Fruit fly (Drosophila melanogaster): ENCODE data around the gene bru1.

The bru1 gene

DNA sequence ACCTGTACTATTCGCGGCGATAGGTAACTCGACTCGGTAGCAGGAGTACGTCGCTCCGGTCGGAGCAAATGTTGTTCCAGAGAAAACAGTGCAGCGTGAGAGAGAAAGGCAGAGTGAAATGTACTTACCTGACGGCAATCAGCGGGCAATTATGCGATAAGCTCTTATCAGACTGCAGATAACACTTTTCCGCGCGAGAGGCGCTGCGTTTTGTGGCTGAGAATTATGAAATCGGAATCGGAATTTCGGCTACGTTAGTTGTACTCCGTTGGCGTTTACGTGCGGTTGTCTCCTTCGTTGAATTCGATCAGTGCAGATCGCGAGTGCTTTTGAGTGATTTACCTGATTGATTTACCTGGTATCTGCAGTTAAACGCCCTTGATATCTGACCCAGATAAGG lies 173.1 kb downstream of the bru1 start (continued):
- TF ChIP-seq exex (tag; optimal IDR thresholded peaks at IDR 0.05), result peak; percentile 99
- peak; percentile 35; the same call in 1 of the 2 replicates for TF ChIP-seq sens-2 (GFP tag; IDR thresholded peaks at IDR 0.05)
- TF ChIP-seq Jarid2 (GFP tag; optimal IDR thresholded peaks at IDR 0.05), result peak; percentile 53
- peak; percentile 84 for TF ChIP-seq mirr (GFP tag; optimal IDR thresholded peaks at IDR 0.05)
- 0 out of 3 replicates have a peak, but pooled peaks have one; percentile 55 for TF ChIP-seq z (GFP tag; IDR thresholded peaks at IDR 0.05)
- TF ChIP-seq CG9215 (GFP tag; IDR thresholded peaks at IDR 0.05), result no peak
- no peak for TF ChIP-seq CG11085 (GFP tag; IDR thresholded peaks at IDR 0.05)
- TF ChIP-seq Pdp1 (GFP tag; optimal IDR thresholded peaks at IDR 0.05), result peak in 1 of 2 experiments; percentile 64
- TF ChIP-seq Trl (optimal IDR thresholded peaks at IDR 0.05), result peak in 1 of 2 experiments; percentile 38
- no peak for TF ChIP-seq Trl (GFP tag; optimal IDR thresholded peaks at IDR 0.05)
- TF ChIP-seq CG10543 (GFP tag; optimal IDR thresholded peaks at IDR 0.05), result peak; percentile 17

DNA sequence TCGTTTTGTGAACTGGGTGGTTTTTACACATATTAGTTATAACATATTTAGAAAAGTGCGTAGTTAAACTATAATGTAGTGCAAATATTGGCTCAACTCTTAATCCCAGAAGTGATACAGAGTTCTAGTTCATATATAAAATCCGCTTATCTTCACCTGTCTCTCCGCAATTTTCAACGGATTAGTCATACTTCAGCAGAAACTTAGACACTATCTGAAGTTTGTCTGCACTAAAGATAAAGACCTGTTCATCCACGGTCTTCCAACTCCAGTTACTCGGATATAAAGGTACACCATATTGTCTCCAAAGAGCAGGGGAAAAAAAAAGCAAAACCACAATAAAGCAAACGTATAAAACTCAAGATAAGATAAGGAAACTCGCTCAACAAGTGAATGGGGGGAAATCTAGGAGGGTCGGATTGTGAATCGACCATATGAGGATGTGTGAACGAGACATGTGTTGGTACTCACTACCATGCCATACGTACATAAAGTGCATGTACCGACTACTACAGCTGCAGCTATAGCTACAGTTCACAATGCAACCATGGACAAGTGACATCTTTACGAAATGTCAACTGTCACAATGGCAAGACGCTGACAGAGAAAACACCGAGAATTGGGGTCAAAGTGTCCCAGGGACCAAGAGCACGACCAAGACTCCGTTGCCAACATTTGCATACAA lies 173.7 kb downstream of the bru1 start:
- TF ChIP-seq run (tag; optimal IDR thresholded peaks at IDR 0.05) (peak; percentile 82), CG14014 (GFP tag; IDR thresholded peaks at IDR 0.05) (no peak), GATAe (GFP tag; conservative IDR thresholded peaks at IDR 0.05) (peak; percentile 76), ham (GFP tag; IDR thresholded peaks at IDR 0.05) (no peak), CG10209 (GFP tag; optimal IDR thresholded peaks at IDR 0.05) (no peak), CHES-1-like (GFP tag; optimal IDR thresholded peaks at IDR 0.05) (no peak), CG13296 (GFP tag; optimal IDR thresholded peaks at IDR 0.05) (peak; percentile 29), CG2712 (tag; optimal IDR thresholded peaks at IDR 0.05) (peak; percentile 78), sqz (GFP tag; optimal IDR thresholded peaks at IDR 0.05) (peak; percentile 15), pros (GFP tag; optimal IDR thresholded peaks at IDR 0.05) (no peak), Med (GFP tag) (peak; percentile 25), CG17359 (tag; optimal IDR thresholded peaks at IDR 0.05) (no peak), Dll (GFP tag; IDR thresholded peaks at IDR 0.05; ENCODE audit: partially characterized antibody) (no peak), Sox100B (GFP tag; optimal IDR thresholded peaks at IDR 0.05) (peak; percentile 7), onecut (GFP tag; IDR thresholded peaks at IDR 0.05) (no peak), CG2678 (tag; optimal IDR thresholded peaks at IDR 0.05) (peak; percentile 16), chif (GFP tag; optimal IDR thresholded peaks at IDR 0.05) (no peak), Tbp (GFP tag; optimal IDR thresholded peaks at IDR 0.05) (no peak), eve (GFP tag; optimal IDR thresholded peaks at IDR 0.05) (peak in 1 of 2 experiments; percentile 65), peb (GFP tag; IDR thresholded peaks at IDR 0.05) (no peak), CG17568 (GFP tag; optimal IDR thresholded peaks at IDR 0.05) (peak; percentile 21), HLH54F (GFP tag; optimal IDR thresholded peaks at IDR 0.05) (no peak), gsb-n (tag; optimal IDR thresholded peaks at IDR 0.05) (peak; percentile 4), z (GFP tag; IDR thresholded peaks at IDR 0.05) (peak; percentile 70; the same call in 2 of the 3 replicates), Spps (tag; optimal IDR thresholded peaks at IDR 0.05) (no peak), CG9609 (GFP tag; optimal IDR thresholded peaks at IDR 0.05) (no peak), twi (tag; optimal IDR thresholded peaks at IDR 0.05) (peak; percentile 74), sob (GFP tag; IDR thresholded peaks at IDR 0.05) (no peak), CG10267 (tag; optimal IDR thresholded peaks at IDR 0.05) (no peak), mirr (GFP tag; optimal IDR thresholded peaks at IDR 0.05) (peak; percentile 19)

Data from whole organism, embryonic.